Worm (Caenorhabditis elegans) whole organism, mixed stage, embryonic: ENCODE data around the gene F34D10.3.

Experiments used
- M03D4.4 ChIP-seq: sonication (generic microtip); optimal IDR thresholded peaks from 2 replicates; lab custom pipeline; 2017; ENCODE audit warnings: mild to moderate bottlenecking, missing genetic modification characterization, missing compliant biosample characterization
- bed-3 ChIP-seq: fragments of 200-800 bp; sonication (Bioruptor generic); optimal IDR thresholded peaks from 3 replicates; lab custom pipeline; 2018; ENCODE audit warnings: mild to moderate bottlenecking, missing genetic modification characterization, moderate library complexity, missing compliant biosample characterization
- blmp-1 ChIP-seq: fragments of 150-350 bp; optimal IDR thresholded peaks from 2 replicates; lab custom pipeline; 2014; ENCODE audit warnings: missing biosample characterization, missing genetic modification characterization
- ceh-39 ChIP-seq: fragments of 150-350 bp; optimal IDR thresholded peaks from 2 replicates; lab custom pipeline; 2014; ENCODE audit warnings: missing biosample characterization, missing genetic modification characterization
- ceh-83 ChIP-seq: fragments of 200-800 bp; sonication (Bioruptor generic); optimal IDR thresholded peaks from 2 replicates; lab custom pipeline; 2018; ENCODE audit warnings: mild to moderate bottlenecking, missing genetic modification characterization, missing compliant biosample characterization
- ces-1 ChIP-seq: fragments of 150-350 bp; optimal IDR thresholded peaks from 2 replicates; lab custom pipeline; 2014; ENCODE audit warnings: missing biosample characterization, missing genetic modification reagents, missing genetic modification characterization
- cnd-1 ChIP-seq: fragments of 200-800 bp; sonication (Bioruptor generic); optimal IDR thresholded peaks from 2 replicates; lab custom pipeline; 2018; ENCODE audit warnings: mild to moderate bottlenecking, missing genetic modification characterization, missing compliant biosample characterization
- drap-1 ChIP-seq: fragments of 200-800 bp; sonication (Bioruptor generic); optimal IDR thresholded peaks from 3 replicates; lab custom pipeline; 2018; ENCODE audit warnings: mild to moderate bottlenecking, missing genetic modification characterization, missing compliant biosample characterization
- ham-2 ChIP-seq: fragments of 200-800 bp; sonication (Bioruptor generic); optimal IDR thresholded peaks from 2 replicates; lab custom pipeline; 2018; ENCODE audit warnings: mild to moderate bottlenecking, missing genetic modification characterization, missing compliant biosample characterization
- hlh-1 ChIP-seq: fragments of 150-350 bp; optimal IDR thresholded peaks from 2 replicates; lab custom pipeline; 2014; ENCODE audit warnings: missing biosample characterization, missing genetic modification reagents, missing genetic modification characterization
- lin-32 ChIP-seq: fragments of 200-800 bp; sonication (Bioruptor generic); optimal IDR thresholded peaks from 2 replicates; lab custom pipeline; 2018; ENCODE audit warnings: mild to moderate bottlenecking, missing genetic modification characterization, missing compliant biosample characterization
- lsy-2 ChIP-seq: fragments of 150-350 bp; optimal IDR thresholded peaks from 2 replicates; lab custom pipeline; 2014; ENCODE audit warnings: missing biosample characterization, missing genetic modification characterization
- mab-5 ChIP-seq: fragments of 150-350 bp; optimal IDR thresholded peaks from 2 replicates; lab custom pipeline; 2014; ENCODE audit warnings: missing biosample characterization, missing genetic modification characterization
- mep-1 ChIP-seq: fragments of 150-350 bp; optimal IDR thresholded peaks from 2 replicates; lab custom pipeline; 2017; ENCODE audit warnings: missing biosample characterization, missing genetic modification reagents, missing genetic modification characterization, inconsistent platforms
- mls-2 ChIP-seq: sonication (generic microtip); optimal IDR thresholded peaks from 2 replicates; lab custom pipeline; 2016; ENCODE audit warnings: mild to moderate bottlenecking, missing genetic modification characterization, moderate library complexity, missing compliant biosample characterization
- nhr-2 ChIP-seq: fragments of 150-350 bp; optimal IDR thresholded peaks from 2 replicates; lab custom pipeline; 2014; ENCODE audit warnings: missing biosample characterization, missing genetic modification characterization
- nhr-237 ChIP-seq: fragments of 150-350 bp; optimal IDR thresholded peaks from 2 replicates; lab custom pipeline; 2014; ENCODE audit warnings: missing biosample characterization, missing genetic modification characterization
- nhr-28 ChIP-seq: fragments of 150-350 bp; optimal IDR thresholded peaks from 2 replicates; lab custom pipeline; 2014; ENCODE audit warnings: missing biosample characterization, missing genetic modification characterization
- nhr-76 ChIP-seq: sonication (generic microtip); optimal IDR thresholded peaks from 2 replicates; lab custom pipeline; 2017; ENCODE audit warnings: missing biosample characterization, missing genetic modification characterization
- pha-4 ChIP-seq: fragments of 150-350 bp; optimal IDR thresholded peaks from 2 replicates; lab custom pipeline; 2018; ENCODE audit warnings: missing biosample characterization, missing genetic modification reagents, missing genetic modification characterization
- sem-2 ChIP-seq: fragments of 200-800 bp; sonication (Bioruptor generic); optimal IDR thresholded peaks from 2 replicates; lab custom pipeline; 2018; ENCODE audit warnings: mild to moderate bottlenecking, missing genetic modification characterization, missing compliant biosample characterization
- snpc-4 ChIP-seq: fragments of 150-350 bp; optimal IDR thresholded peaks from 2 replicates; lab custom pipeline; 2014; ENCODE audit warnings: missing biosample characterization, missing genetic modification characterization
- sptf-1 ChIP-seq: sonication (generic microtip); optimal IDR thresholded peaks from 2 replicates; lab custom pipeline; 2017; ENCODE audit warnings: mild to moderate bottlenecking, missing genetic modification characterization, moderate library complexity, missing compliant biosample characterization
- tbx-8 ChIP-seq: fragments of 200-800 bp; sonication (Bioruptor generic); optimal IDR thresholded peaks from 2 replicates; lab custom pipeline; 2018; ENCODE audit warnings: mild to moderate bottlenecking, missing genetic modification characterization, moderate library complexity, missing compliant biosample characterization
- unc-39 ChIP-seq: fragments of 150-350 bp; optimal IDR thresholded peaks from 2 replicates; lab custom pipeline; 2014; ENCODE audit warnings: missing biosample characterization, missing genetic modification characterization
- unc-62 ChIP-seq: fragments of 150-350 bp; optimal IDR thresholded peaks from 2 replicates; lab custom pipeline; 2014; ENCODE audit warnings: missing biosample characterization, missing genetic modification reagents, missing genetic modification characterization
- zip-8 ChIP-seq: fragments of 150-350 bp; optimal IDR thresholded peaks from 2 replicates; lab custom pipeline; 2014; ENCODE audit warnings: missing biosample characterization, missing genetic modification characterization
- ztf-11 ChIP-seq: fragments of 150-350 bp; optimal IDR thresholded peaks from 2 replicates; lab custom pipeline; 2014; ENCODE audit warnings: missing biosample characterization, missing genetic modification characterization

The F34D10.3 gene

DNA sequence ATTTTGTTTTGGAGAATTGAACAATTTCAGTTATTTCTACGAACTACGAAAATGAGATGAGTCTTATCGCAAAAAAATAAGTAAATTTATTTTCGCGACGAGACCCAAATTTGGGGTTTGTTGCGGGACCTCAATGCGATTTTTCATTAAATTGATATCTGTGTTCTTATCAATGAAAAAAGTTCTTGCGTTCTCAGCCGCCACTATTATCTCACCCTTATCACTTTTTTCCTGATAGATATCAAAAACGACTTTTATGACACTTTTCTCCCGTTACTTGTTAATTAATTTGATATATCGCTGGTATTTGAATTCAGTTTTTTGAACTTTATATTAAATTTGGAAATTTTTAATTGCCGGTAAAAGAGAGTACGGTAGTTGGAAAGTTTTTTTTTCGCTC lies 9.3 kb downstream of the F34D10.3 start:
- TF ChIP-seq mep-1 (tag; lab: Kevin White, UChicago): no peak
- TF ChIP-seq sem-2 (GFP tag; lab: Kevin White, UChicago): no peak
- no peak for TF ChIP-seq unc-39 (tag; lab: Kevin White, UChicago)
- no peak for TF ChIP-seq hlh-1 (tag; lab: Kevin White, UChicago)
- no peak for TF ChIP-seq mls-2 (tag; lab: Kevin White, UChicago)
- no peak for TF ChIP-seq unc-62
- TF ChIP-seq nhr-237 (tag; lab: Kevin White, UChicago): no peak
- no peak for TF ChIP-seq blmp-1 (tag; lab: Kevin White, UChicago)
- no peak for TF ChIP-seq ztf-11
- TF ChIP-seq mab-5: no peak
- TF ChIP-seq ceh-83 (GFP tag; lab: Kevin White, UChicago): no peak
- no peak for TF ChIP-seq bed-3 (GFP tag; lab: Kevin White, UChicago)

DNA sequence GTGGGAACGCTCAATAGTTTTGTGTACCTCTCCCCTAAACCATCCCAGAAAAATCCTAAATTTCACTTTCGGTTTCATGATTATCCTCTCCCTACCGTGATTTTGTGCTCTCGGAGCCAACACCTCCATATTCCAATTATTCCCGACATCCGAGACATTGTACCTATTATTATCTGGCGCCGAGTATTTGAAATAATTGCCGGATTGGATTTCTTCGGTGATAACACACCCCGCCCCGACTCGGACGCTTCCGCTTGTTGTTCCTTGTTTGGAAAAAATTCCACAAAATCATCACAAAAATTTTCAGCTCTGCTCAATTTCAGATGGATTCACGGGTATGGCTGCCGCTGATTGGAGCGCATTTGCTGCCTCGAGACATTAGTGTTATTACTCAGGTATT lies 11.1 kb downstream of the F34D10.3 start, which contains the start of gene lin-48:
TSS of gene lin-48 (plus strand) at position 301 of the 400 bp plus-strand sequence.
- TF ChIP-seq ceh-39 (no peak), sptf-1 (tag; lab: Kevin White, UChicago) (no peak), zip-8 (tag; lab: Kevin White, UChicago) (no peak), nhr-237 (tag; lab: Kevin White, UChicago) (no peak)

DNA sequence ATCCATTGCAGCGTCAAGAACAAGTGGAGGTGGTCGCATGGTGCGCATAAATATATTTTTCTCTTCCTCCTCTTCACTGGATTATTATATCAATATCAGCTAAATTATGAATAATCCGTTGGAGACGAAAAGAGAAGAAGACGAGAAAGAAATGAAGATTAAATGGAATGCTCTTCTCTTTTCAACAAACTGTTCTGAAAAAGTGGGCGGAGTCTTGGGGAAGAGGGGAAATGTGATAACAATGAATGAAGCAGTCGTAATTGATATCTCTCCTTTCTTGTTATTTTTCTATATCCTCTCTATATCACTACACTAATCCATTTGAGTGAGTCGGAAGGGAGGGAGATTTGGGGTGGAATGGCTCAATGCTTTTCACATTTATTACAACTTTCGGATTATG lies 25.3 kb downstream of the F34D10.3 start, which contains the start of gene arcp-1:
TSS of gene arcp-1 (minus strand) at position 101 of the 400 bp plus-strand sequence.
- no peak for TF ChIP-seq mep-1 (tag; lab: Kevin White, UChicago)
- TF ChIP-seq nhr-28 (tag; lab: Kevin White, UChicago): no peak
- TF ChIP-seq snpc-4: no peak
- TF ChIP-seq unc-39 (tag; lab: Kevin White, UChicago): no peak
- TF ChIP-seq ceh-83 (GFP tag; lab: Kevin White, UChicago): no peak
- no peak for TF ChIP-seq ces-1
- TF ChIP-seq nhr-237 (tag; lab: Kevin White, UChicago): no peak
- TF ChIP-seq lin-32 (GFP tag; lab: Kevin White, UChicago): no peak
- no peak for TF ChIP-seq blmp-1 (tag; lab: Kevin White, UChicago)
- no peak for TF ChIP-seq M03D4.4
- no peak for TF ChIP-seq nhr-2 (tag; lab: Kevin White, UChicago)
- no peak for TF ChIP-seq nhr-76
- no peak for TF ChIP-seq tbx-8 (GFP tag; lab: Kevin White, UChicago)
- TF ChIP-seq hlh-1 (tag; lab: Kevin White, UChicago): no peak
- TF ChIP-seq mls-2 (tag; lab: Kevin White, UChicago): no peak

DNA sequence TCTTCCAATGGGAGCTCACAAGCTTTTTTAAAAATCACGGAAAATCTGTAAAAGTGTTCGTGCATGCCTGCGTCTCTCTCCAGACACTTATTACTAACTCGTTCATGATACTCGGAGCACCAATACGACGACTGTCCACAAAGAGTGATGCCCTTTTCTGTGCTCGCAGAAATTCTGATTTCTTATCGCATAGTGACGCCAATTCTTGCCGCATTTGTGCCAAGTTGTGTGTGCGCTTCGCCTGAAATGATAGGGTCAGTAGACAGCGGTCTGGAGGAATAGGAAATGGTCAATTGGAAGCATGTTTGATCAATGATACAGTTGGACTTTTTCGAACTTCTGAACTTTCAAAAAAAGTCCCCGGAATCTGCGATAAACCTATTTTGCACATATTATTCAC lies 30.0 kb downstream of the F34D10.3 start:
- TF ChIP-seq drap-1 (GFP tag; lab: Kevin White, UChicago) (no peak), ceh-83 (GFP tag; lab: Kevin White, UChicago) (no peak), ham-2 (GFP tag; lab: Kevin White, UChicago) (no peak), lsy-2 (tag; lab: Kevin White, UChicago) (no peak)

DNA sequence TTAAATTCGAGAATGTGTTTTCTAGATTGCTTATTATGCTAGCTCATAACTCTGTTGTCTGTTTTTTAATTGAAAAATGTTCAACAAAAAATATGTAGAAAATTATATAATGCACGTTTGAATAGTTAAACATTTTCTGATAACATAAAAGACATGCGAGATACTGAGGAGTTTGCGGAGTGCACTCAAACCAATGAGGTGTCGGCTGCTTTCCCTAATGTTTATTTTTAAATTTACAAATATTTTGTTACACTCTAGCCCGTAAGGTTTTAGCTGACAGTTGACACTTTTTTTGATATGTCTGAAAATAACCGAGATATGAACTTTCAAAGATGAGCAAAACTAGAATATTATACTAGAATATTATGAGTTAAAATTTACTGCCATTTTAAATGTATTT lies 30.5 kb downstream of the F34D10.3 start:
- TF ChIP-seq mls-2 (tag; lab: Kevin White, UChicago) (no peak), mab-5 (no peak)

DNA sequence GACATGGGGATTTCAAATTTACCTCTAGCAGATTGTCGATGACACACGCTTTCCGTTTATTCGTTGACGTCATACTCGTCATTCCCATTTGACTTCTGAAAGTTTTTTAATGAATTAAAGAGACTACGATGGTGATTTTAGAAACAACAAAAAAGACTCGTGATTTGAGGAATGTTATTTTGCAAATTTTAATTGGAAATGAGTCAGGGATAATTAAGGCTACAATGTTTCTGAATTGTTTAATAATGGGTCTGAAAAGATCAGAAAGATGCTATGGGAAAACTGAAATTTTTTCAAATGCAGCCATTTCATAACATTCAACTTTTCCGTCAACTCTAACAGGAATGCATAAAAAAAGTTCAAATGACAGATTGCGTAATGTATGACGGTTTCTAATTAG lies 31.4 kb downstream of the F34D10.3 start, which contains the start of gene C44F1.1:
TSS of gene C44F1.1 (minus strand) at position 101 of the 400 bp plus-strand sequence.
- TF ChIP-seq zip-8 (tag; lab: Kevin White, UChicago) (peak; percentile 34), sptf-1 (tag; lab: Kevin White, UChicago) (no peak)

DNA sequence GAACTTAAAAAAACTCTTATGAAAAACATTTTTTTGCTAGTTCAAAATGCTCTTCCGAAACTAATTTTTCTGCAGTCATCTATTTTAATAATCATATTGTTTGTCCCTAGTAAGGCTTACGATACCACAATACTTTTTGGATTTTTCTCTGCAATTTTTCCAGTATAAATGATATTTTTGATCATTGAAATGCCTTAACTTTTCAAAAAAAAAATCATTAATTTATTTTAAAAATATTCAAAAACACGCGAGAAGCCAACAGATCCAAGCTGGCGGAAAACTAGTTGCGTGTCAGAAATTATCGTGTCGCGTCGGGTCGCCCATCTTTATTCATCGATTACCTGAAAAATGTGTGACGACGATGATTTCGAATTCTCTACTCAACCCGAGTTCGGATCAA lies 34.1 kb downstream of the F34D10.3 start, which contains the start of gene gmeb-3:
TSS of gene gmeb-3 (plus strand) at position 301 of the 400 bp plus-strand sequence.
- TF ChIP-seq ces-1: no peak
- no peak for TF ChIP-seq ceh-83 (GFP tag; lab: Kevin White, UChicago)
- TF ChIP-seq ceh-39: no peak
- no peak for TF ChIP-seq pha-4 (tag; lab: Kevin White, UChicago)
- TF ChIP-seq zip-8 (tag; lab: Kevin White, UChicago): no peak
- TF ChIP-seq ham-2 (GFP tag; lab: Kevin White, UChicago): no peak
- no peak for TF ChIP-seq lsy-2 (tag; lab: Kevin White, UChicago)
- no peak for TF ChIP-seq lin-32 (GFP tag; lab: Kevin White, UChicago)
- no peak for TF ChIP-seq nhr-237 (tag; lab: Kevin White, UChicago)
- TF ChIP-seq bed-3 (GFP tag; lab: Kevin White, UChicago): no peak
- no peak for TF ChIP-seq sem-2 (GFP tag; lab: Kevin White, UChicago)
- no peak for TF ChIP-seq cnd-1 (tag; lab: Kevin White, UChicago)
- no peak for TF ChIP-seq nhr-76
- TF ChIP-seq, all 35 proteins: peak for 0
